Worm (Caenorhabditis elegans) whole organism, L4 larva: ENCODE data around the gene srx-54.
A peak's percentile ranks its signal among the peaks of the same experiment; 100 is the strongest.

Source experiments
- D1046.2 ChIP-seq: fragments of 200-800 bp; sonication (Bioruptor generic); IDR thresholded peaks from 2 replicates; pipeline ENCODE4 v1.3.6; 2022; ENCODE audit warnings: missing genetic modification characterization, missing compliant biosample characterization
- F26F4.8 ChIP-seq: fragments of 200-800 bp; sonication (Bioruptor generic); conservative IDR thresholded peaks from 2 replicates; pipeline ENCODE4 v1.3.6; 2022; ENCODE audit warnings: missing genetic modification characterization, missing compliant biosample characterization
- F44E2.7 ChIP-seq: fragments of 200-800 bp; sonication (Bioruptor generic); IDR thresholded peaks from 2 replicates; pipeline ENCODE4 v2.1.2; 2022; ENCODE audit warnings: missing genetic modification characterization, missing compliant biosample characterization
- F49E8.2 ChIP-seq: sonication (generic microtip); optimal IDR thresholded peaks from 2 replicates; lab custom pipeline; 2016; ENCODE audit warnings: missing compliant biosample characterization, mild to moderate bottlenecking, missing genetic modification characterization, borderline replicate concordance
- Y75B8A.6 ChIP-seq: fragments of 200-800 bp; sonication (Bioruptor generic); IDR thresholded peaks from 2 replicates; pipeline ENCODE4 v1.3.6; 2022; ENCODE audit warnings: missing genetic modification reagents, missing genetic modification characterization, missing compliant biosample characterization
- ZK546.5 ChIP-seq, 2 experiments: sonication (generic microtip); optimal IDR thresholded peaks; 2 replicates each; lab custom pipeline; 2017; ENCODE audit warnings: missing biosample characterization in 2 of 2, missing genetic modification characterization in 2 of 2
- aha-1 ChIP-seq: fragments of 150-350 bp; peaks from one replicate; lab custom pipeline; 2014; ENCODE audit warnings: missing biosample characterization, missing genetic modification characterization
- ama-1 ChIP-seq: fragments of 150-350 bp; optimal IDR thresholded peaks from 2 replicates; lab custom pipeline; 2014; ENCODE audit warnings: inconsistent platforms, mixed read lengths
- arid-1 ChIP-seq: fragments of 200-800 bp; sonication (Bioruptor generic); conservative IDR thresholded peaks from 2 replicates; pipeline ENCODE4 v1.3.6; 2022; ENCODE audit warnings: missing genetic modification reagents, missing genetic modification characterization, missing compliant biosample characterization
- ces-1 ChIP-seq: fragments of 150-350 bp; sonication (generic microtip); optimal IDR thresholded peaks from 4 replicates; lab custom pipeline; 2014; ENCODE audit warnings: missing biosample characterization, missing genetic modification reagents, missing genetic modification characterization
- daf-12 ChIP-seq: fragments of 150-350 bp; optimal IDR thresholded peaks from 2 replicates; lab custom pipeline; 2014; ENCODE audit warnings: missing biosample characterization, missing genetic modification reagents, missing genetic modification characterization
- daf-19 ChIP-seq: fragments of 200-800 bp; sonication (Bioruptor generic); conservative IDR thresholded peaks from 2 replicates; pipeline ENCODE4 v1.3.6; 2022; ENCODE audit warnings: missing genetic modification characterization, missing compliant biosample characterization
- dmd-6 ChIP-seq: fragments of 200-800 bp; sonication (Bioruptor generic); IDR thresholded peaks from 2 replicates; pipeline ENCODE4 v1.3.6; 2022; ENCODE audit warnings: missing genetic modification reagents, missing genetic modification characterization, missing compliant biosample characterization
- gei-8 ChIP-seq: fragments of 200-800 bp; sonication (Bioruptor generic); optimal IDR thresholded peaks from 2 replicates; lab custom pipeline; 2018; ENCODE audit warnings: mild to moderate bottlenecking, missing genetic modification characterization, missing compliant biosample characterization
- hlh-11 ChIP-seq: fragments of 200-800 bp; sonication (Bioruptor generic); optimal IDR thresholded peaks from 2 replicates; lab custom pipeline; 2018; ENCODE audit warnings: mild to moderate bottlenecking, missing genetic modification characterization, missing compliant biosample characterization
- lin-13 ChIP-seq: fragments of 150-350 bp; optimal IDR thresholded peaks from 2 replicates; lab custom pipeline; 2014; ENCODE audit warnings: missing biosample characterization, missing genetic modification reagents, missing genetic modification characterization
- lin-29 ChIP-seq: fragments of 200-800 bp; sonication (Bioruptor generic); IDR thresholded peaks from 2 replicates; pipeline ENCODE4 v1.3.6; 2022; ENCODE audit warnings: missing genetic modification reagents, missing genetic modification characterization, missing compliant biosample characterization
- mep-1 ChIP-seq: fragments of 150-350 bp; sonication (generic microtip); optimal IDR thresholded peaks from 3 replicates; lab custom pipeline; 2014; ENCODE audit warnings: missing biosample characterization, missing genetic modification characterization
- mxl-2 ChIP-seq: fragments of 200-800 bp; sonication (Bioruptor generic); conservative IDR thresholded peaks from 2 replicates; pipeline ENCODE4 v1.3.6; 2022; ENCODE audit warnings: missing genetic modification reagents, missing genetic modification characterization, missing compliant biosample characterization
- nhr-11 ChIP-seq: fragments of 150-350 bp; optimal IDR thresholded peaks from 2 replicates; lab custom pipeline; 2014; ENCODE audit warnings: missing biosample characterization, missing genetic modification characterization
- nhr-28 ChIP-seq: fragments of 150-350 bp; optimal IDR thresholded peaks from 2 replicates; lab custom pipeline; 2014; ENCODE audit warnings: missing biosample characterization, missing genetic modification characterization
- pha-4 ChIP-seq, 2 experiments: fragments of 150-350 bp in 1 of 2; fragments of 200-800 bp in 1 of 2; sonication (Bioruptor generic) in 1 of 2; IDR thresholded peaks in 1 of 2; optimal IDR thresholded peaks in 1 of 2; 2 replicates each; pipeline versions ENCODE4 v1.3.6 to Lab custom; 2014 to 2022; ENCODE audit warnings: missing genetic modification characterization in 2 of 2, missing genetic modification reagents in 2 of 2, missing biosample characterization in 1 of 2, missing compliant biosample characterization in 1 of 2
- php-3 ChIP-seq: fragments of 200-800 bp; sonication (Bioruptor generic); IDR thresholded peaks from 2 replicates; pipeline ENCODE4 v1.3.6; 2022; ENCODE audit warnings: missing genetic modification reagents, missing genetic modification characterization, missing compliant biosample characterization
- pqm-1 ChIP-seq: sonication (generic microtip); optimal IDR thresholded peaks from 2 replicates; lab custom pipeline; 2017; ENCODE audit warnings: missing biosample characterization, missing genetic modification characterization
- rbr-2 ChIP-seq: sonication (generic microtip); optimal IDR thresholded peaks from 2 replicates; lab custom pipeline; 2016; ENCODE audit warnings: missing genotype, missing genetic modification characterization, missing compliant biosample characterization
- saeg-2 ChIP-seq: fragments of 200-800 bp; sonication (Bioruptor generic); IDR thresholded peaks from 2 replicates; pipeline ENCODE4 v1.3.6; 2022; ENCODE audit warnings: missing genetic modification reagents, missing genetic modification characterization, missing compliant biosample characterization
- skn-1 ChIP-seq: fragments of 150-350 bp; optimal IDR thresholded peaks from 2 replicates; lab custom pipeline; 2014; ENCODE audit warnings: missing biosample characterization, missing genetic modification characterization
- spr-3 ChIP-seq: fragments of 200-800 bp; sonication (Bioruptor generic); optimal IDR thresholded peaks from 2 replicates; lab custom pipeline; 2018; ENCODE audit warnings: mild to moderate bottlenecking, missing genetic modification characterization, missing compliant biosample characterization
- unc-62 ChIP-seq, 3 experiments: fragments of 150-350 bp in 1 of 3; sonication (generic microtip); optimal IDR thresholded peaks in 2 of 3; peaks in 1 of 3; 1 replicate in 1 of 3; 2 replicates in 2 of 3; lab custom pipeline; 2014 to 2017; ENCODE audit warnings: missing biosample characterization in 3 of 3, missing genetic modification characterization in 3 of 3, missing genetic modification reagents in 3 of 3, missing genotype in 1 of 3
- zip-11 ChIP-seq: fragments of 200-800 bp; sonication (Bioruptor generic); IDR thresholded peaks from 2 replicates; pipeline ENCODE4 v1.3.6; 2022; ENCODE audit warnings: missing genetic modification characterization, missing compliant biosample characterization
- zip-2 ChIP-seq: fragments of 150-350 bp; optimal IDR thresholded peaks from 2 replicates; lab custom pipeline; 2014; ENCODE audit warnings: missing biosample characterization, missing genetic modification characterization
- ztf-7 ChIP-seq: fragments of 150-350 bp; optimal IDR thresholded peaks from 2 replicates; lab custom pipeline; 2014; ENCODE audit warnings: missing biosample characterization, missing genetic modification characterization

Gene srx-54

DNA sequence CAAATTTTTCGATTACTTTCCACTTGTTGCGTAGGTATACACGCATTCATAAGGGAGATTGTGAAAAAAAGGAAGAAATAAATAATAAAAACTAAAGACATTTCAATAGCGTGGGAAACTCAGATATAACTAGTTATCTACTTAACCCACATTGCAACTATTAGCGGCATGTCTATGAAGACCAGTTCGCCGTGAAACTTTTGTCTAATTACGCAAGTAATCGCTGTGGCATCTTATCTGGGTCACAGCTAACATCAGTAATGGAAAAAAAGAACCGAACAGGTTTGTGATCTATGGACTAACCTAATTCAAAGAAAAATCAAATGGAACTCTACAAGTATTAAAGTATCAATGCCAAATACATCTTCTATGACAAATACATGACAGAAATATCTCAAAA is 38.2 kb downstream of the srx-54 start, which contains the start of gene clec-241:
Gene clec-241 (minus strand): TSS at position 101 of the 400 bp plus-strand sequence.
- no peak for TF ChIP-seq pha-4 (GFP tag; IDR thresholded peaks at IDR 0.05; lab: Robert Waterston, UW)
- TF ChIP-seq pha-4 (tag; optimal IDR thresholded peaks at IDR 0.05; lab: Kevin White, UChicago) = no peak
- TF ChIP-seq F49E8.2 = no peak
- TF ChIP-seq gei-8 (GFP tag; lab: Kevin White, UChicago) = no peak
- TF ChIP-seq ZK546.5 (tag; optimal IDR thresholded peaks at IDR 0.05; lab: Kevin White, UChicago) = no peak
- TF ChIP-seq spr-3 (GFP tag; lab: Kevin White, UChicago) = no peak
- TF ChIP-seq skn-1 (tag; lab: Kevin White, UChicago) = no peak
- no peak for TF ChIP-seq unc-62 (GFP tag; optimal IDR thresholded peaks at IDR 0.05 in 1 of 2; lab: Kevin White, UChicago)
- TF ChIP-seq unc-62 (tag; optimal IDR thresholded peaks at IDR 0.05; lab: Kevin White, UChicago) = no peak

ce11 chrV:17014050-17014449 is 39.0 kb downstream of the srx-54 start, which contains the start of gene clc-13:
Gene clc-13, plus strand, starts transcription at chrV:17014408.
- no peak for TF ChIP-seq D1046.2 (GFP tag; lab: Robert Waterston, UW)
- TF ChIP-seq nhr-11 = no peak
- no peak for TF ChIP-seq rbr-2 (tag; lab: Kevin White, UChicago)
- TF ChIP-seq mxl-2 (GFP tag; lab: Robert Waterston, UW) = no peak
- TF ChIP-seq dmd-6 = peak; percentile 79
- peak; percentile 44 for TF ChIP-seq nhr-28
- no peak for TF ChIP-seq ztf-7 (tag; lab: Kevin White, UChicago)
- TF ChIP-seq aha-1 (tag; lab: Kevin White, UChicago) = peak; percentile 22
- no peak for TF ChIP-seq zip-11 (GFP tag; lab: Robert Waterston, UW)
- TF ChIP-seq hlh-11 (tag; lab: Kevin White, UChicago) = peak; percentile 22
- TF ChIP-seq F26F4.8 (GFP tag; lab: Robert Waterston, UW) = no peak
- peak; percentile 21 for TF ChIP-seq pqm-1 (tag; lab: Kevin White, UChicago)
- TF ChIP-seq unc-62 (GFP tag; optimal IDR thresholded peaks at IDR 0.05 in 1 of 2; lab: Kevin White, UChicago) = peak in 1 of 2 experiments; percentile 11
- TF ChIP-seq unc-62 (tag; optimal IDR thresholded peaks at IDR 0.05; lab: Kevin White, UChicago) = no peak
- TF ChIP-seq F44E2.7 (GFP tag; lab: Robert Waterston, UW) = no peak

- TF ChIP-seq daf-12 (tag; lab: Kevin White, UChicago) (no peak), php-3 (GFP tag; lab: Robert Waterston, UW) (no peak), ces-1 (no peak)
Observed at ce11 chrV:17016787-17017186, 41.8 kb downstream of the srx-54 start, which contains the start of gene srh-97. Gene srh-97, plus strand, starts transcription at chrV:17017087.

DNA sequence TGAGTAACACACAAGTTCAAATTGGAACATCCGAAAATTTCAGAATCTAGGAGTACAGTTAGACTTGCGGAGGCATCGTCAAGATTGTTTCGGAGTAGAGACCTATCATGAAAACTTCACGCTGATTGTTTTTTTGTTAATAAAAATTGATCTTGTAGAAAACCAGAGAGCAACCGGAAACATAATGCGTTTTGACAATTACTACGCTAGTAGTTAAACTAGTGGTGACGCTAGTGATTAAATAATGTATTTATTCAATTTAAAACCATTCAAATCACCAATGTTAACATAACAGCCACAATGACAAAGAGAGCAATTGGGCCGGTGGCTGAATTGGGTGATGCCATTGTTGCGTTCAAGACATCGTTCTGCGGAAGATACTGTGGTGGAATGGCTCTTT is 44.7 kb downstream of the srx-54 start, which contains the start of gene F49H6.17:
Gene F49H6.17 (plus strand): TSS at position 301 of the 400 bp plus-strand sequence.
- no peak for TF ChIP-seq arid-1 (GFP tag; lab: Robert Waterston, UW)
- TF ChIP-seq daf-19 (GFP tag; lab: Robert Waterston, UW) = no peak
- TF ChIP-seq ama-1 (lab: Kevin White, UChicago) = no peak
- no peak for TF ChIP-seq spr-3 (GFP tag; lab: Kevin White, UChicago)
- no peak for TF ChIP-seq lin-29
- TF ChIP-seq zip-2 (tag; lab: Kevin White, UChicago) = no peak

DNA sequence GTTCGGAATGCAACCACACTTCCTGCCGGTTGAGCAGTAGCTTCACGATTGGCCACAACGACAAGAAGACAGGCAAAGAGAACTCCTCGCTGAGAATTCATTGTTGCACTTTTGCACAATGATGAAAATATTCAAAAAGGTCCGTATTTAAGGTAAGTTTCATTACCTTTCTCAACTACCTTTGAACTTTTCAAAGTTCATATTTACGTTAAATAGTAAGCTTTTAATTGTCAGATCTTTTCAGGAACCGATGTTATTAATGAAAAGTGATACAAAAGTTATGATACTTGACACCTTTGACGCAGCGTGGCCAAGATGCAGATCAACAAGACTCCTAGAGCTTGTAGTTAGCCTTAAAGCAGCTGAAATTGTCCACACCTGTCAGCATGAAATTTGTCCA is 46.3 kb downstream of the srx-54 start, which contains the start of gene F49H6.12:
Gene F49H6.12 (minus strand): TSS at position 101 of the 400 bp plus-strand sequence.
- TF ChIP-seq ztf-7 (tag; lab: Kevin White, UChicago) = no peak
- TF ChIP-seq F49E8.2 = no peak
- no peak for TF ChIP-seq saeg-2 (GFP tag; lab: Robert Waterston, UW)
- no peak for TF ChIP-seq mep-1 (tag; lab: Kevin White, UChicago)
- no peak for TF ChIP-seq unc-62 (GFP tag; optimal IDR thresholded peaks at IDR 0.05 in 1 of 2; lab: Kevin White, UChicago)
- no peak for TF ChIP-seq unc-62 (tag; optimal IDR thresholded peaks at IDR 0.05; lab: Kevin White, UChicago)
- no peak for TF ChIP-seq lin-13 (GFP tag; lab: Kevin White, UChicago)
- no peak for TF ChIP-seq gei-8 (GFP tag; lab: Kevin White, UChicago)
- TF ChIP-seq Y75B8A.6 (GFP tag; lab: Robert Waterston, UW) = no peak
- TF ChIP-seq mxl-2 (GFP tag; lab: Robert Waterston, UW) = no peak
